Worm (Caenorhabditis elegans): ENCODE results near the gene Y45F10B.13.

ce11 chrIV:13548188-13548587, 13.3 kb downstream of the Y45F10B.13 start, which contains the start of gene F52G2.3:
- no peak for TF ChIP-seq fax-1 (tag; optimal IDR thresholded peaks at IDR 0.05)
- TF ChIP-seq pqm-1 (tag; optimal IDR thresholded peaks at IDR 0.05): no peak
- TF ChIP-seq ceh-48 (tag; optimal IDR thresholded peaks at IDR 0.05): no peak
- no peak for TF ChIP-seq pha-4 (tag; optimal IDR thresholded peaks at IDR 0.05)
- no peak for TF ChIP-seq ceh-2 (tag; optimal IDR thresholded peaks at IDR 0.05)
- no peak for TF ChIP-seq ceh-9 (tag; optimal IDR thresholded peaks at IDR 0.05)
- TF ChIP-seq odd-2 (tag; optimal IDR thresholded peaks at IDR 0.05): no peak
- no peak for TF ChIP-seq pax-1 (tag; optimal IDR thresholded peaks at IDR 0.05)
